Worm (Caenorhabditis elegans): ENCODE results near the gene nspd-6.

nspd-6 gene

ce11 chrIV:5206716-5207115 lies 41.2 kb upstream of the nspd-6 start:
- no peak for TF ChIP-seq unc-62 (GFP tag; optimal IDR thresholded peaks at IDR 0.05)
- TF ChIP-seq ama-1 (optimal IDR thresholded peaks at IDR 0.05): no peak
- TF ChIP-seq swsn-7 (tag; optimal IDR thresholded peaks at IDR 0.05): no peak
- TF ChIP-seq nhr-76 (tag; optimal IDR thresholded peaks at IDR 0.05): no peak
- TF ChIP-seq dpl-1 (GFP tag; optimal IDR thresholded peaks at IDR 0.05): no peak
- TF ChIP-seq nhr-12 (tag; optimal IDR thresholded peaks at IDR 0.05): no peak

DNA sequence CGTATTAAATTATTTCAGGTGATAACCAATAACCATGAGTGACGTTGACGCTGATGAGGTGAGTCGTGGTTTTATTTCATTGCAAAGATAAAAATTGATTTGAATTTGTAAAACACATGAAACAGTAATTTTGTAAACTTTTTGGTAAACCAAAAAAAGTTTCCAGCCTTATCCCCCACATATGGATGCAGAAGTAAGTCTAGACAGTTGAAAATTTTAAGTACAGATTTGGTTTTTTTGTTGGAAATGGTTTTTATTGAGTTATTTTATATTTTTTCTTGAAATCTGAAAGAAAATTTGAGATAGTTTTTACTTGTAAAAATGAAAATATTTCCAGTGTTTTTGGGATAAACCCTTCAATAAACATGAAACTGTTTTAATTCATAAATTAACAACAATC lies 39.0 kb upstream of the nspd-6 start, which contains the start of gene tni-4:
Gene tni-4 (plus strand): TSS at position 19 of the 400 bp plus-strand sequence.
- no peak for TF ChIP-seq ceh-88 (GFP tag; IDR thresholded peaks at IDR 0.05)
- TF ChIP-seq irx-1 (tag; optimal IDR thresholded peaks at IDR 0.05): no peak
- TF ChIP-seq pax-3 (tag; optimal IDR thresholded peaks at IDR 0.05): no peak
- no peak for TF ChIP-seq nhr-47 (tag; optimal IDR thresholded peaks at IDR 0.05)
- no peak for TF ChIP-seq unc-62 (GFP tag; optimal IDR thresholded peaks at IDR 0.05)
- no peak for TF ChIP-seq fkh-4 (tag; optimal IDR thresholded peaks at IDR 0.05; ENCODE audit: borderline replicate concordance)
- no peak for TF ChIP-seq efl-3 (GFP tag; optimal IDR thresholded peaks at IDR 0.05)
- no peak for TF ChIP-seq unc-86 (tag; optimal IDR thresholded peaks at IDR 0.05)
- no peak for TF ChIP-seq hlh-4 (tag; optimal IDR thresholded peaks at IDR 0.05)
- no peak for TF ChIP-seq ztf-4 (tag; optimal IDR thresholded peaks at IDR 0.05)
- no peak for TF ChIP-seq lin-15B (tag; optimal IDR thresholded peaks at IDR 0.05)
- no peak for TF ChIP-seq zip-4 (GFP tag; optimal IDR thresholded peaks at IDR 0.05)
- TF ChIP-seq lin-35 (GFP tag; optimal IDR thresholded peaks at IDR 0.05): no peak
- no peak for TF ChIP-seq egl-13 (tag; optimal IDR thresholded peaks at IDR 0.05)
- no peak for TF ChIP-seq C34B4.2 (tag; optimal IDR thresholded peaks at IDR 0.05)
- no peak for TF ChIP-seq ceh-90 (tag; optimal IDR thresholded peaks at IDR 0.05)
- TF ChIP-seq dsc-1 (tag; optimal IDR thresholded peaks at IDR 0.05): no peak
- TF ChIP-seq C04F5.9 (tag; optimal IDR thresholded peaks at IDR 0.05): no peak
- no peak for TF ChIP-seq skn-1 (tag; optimal IDR thresholded peaks at IDR 0.05)

DNA sequence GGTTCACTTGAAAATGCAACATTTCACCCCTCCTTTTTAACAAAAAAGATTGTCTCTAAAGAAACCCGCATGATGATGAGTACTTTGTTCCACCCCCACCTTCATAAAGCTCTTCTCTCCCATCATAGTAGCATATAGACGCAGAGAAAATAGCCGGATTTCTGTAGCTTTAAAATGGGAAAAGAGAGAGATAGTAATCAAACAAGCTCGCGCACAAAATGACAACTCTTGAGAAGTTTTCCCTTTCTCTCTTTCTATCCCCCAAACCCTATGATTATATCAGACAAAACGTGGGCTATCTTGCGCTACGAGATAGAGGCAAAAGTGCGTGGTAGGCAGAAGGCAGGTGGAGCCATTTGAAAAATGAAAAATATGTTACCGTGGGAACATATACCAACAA lies 37.0 kb upstream of the nspd-6 start:
- no peak for TF ChIP-seq nhr-47 (tag; optimal IDR thresholded peaks at IDR 0.05)
- TF ChIP-seq nhr-77 (tag; optimal IDR thresholded peaks at IDR 0.05): peak; percentile 44
- TF ChIP-seq unc-62 (GFP tag; optimal IDR thresholded peaks at IDR 0.05): no peak
- no peak for TF ChIP-seq lin-13 (GFP tag; optimal IDR thresholded peaks at IDR 0.05)

ce11 chrIV:5200813-5201212 lies 35.3 kb upstream of the nspd-6 start:
- no peak for TF ChIP-seq lin-39 (tag; optimal IDR thresholded peaks at IDR 0.05)
- no peak for TF ChIP-seq pag-3 (tag; optimal IDR thresholded peaks at IDR 0.05; ENCODE audit: borderline replicate concordance, insufficient read depth)
- peak; percentile 69 for TF ChIP-seq nhr-71 (tag; optimal IDR thresholded peaks at IDR 0.05)
- TF ChIP-seq nhr-20 (tag; optimal IDR thresholded peaks at IDR 0.05): no peak
- no peak for TF ChIP-seq elt-2 (tag; optimal IDR thresholded peaks at IDR 0.05)
- peak; percentile 81 for TF ChIP-seq fkh-8 (tag; optimal IDR thresholded peaks at IDR 0.05)
- TF ChIP-seq efl-3 (GFP tag; optimal IDR thresholded peaks at IDR 0.05): no peak
- no peak for TF ChIP-seq grh-1 (GFP tag; IDR thresholded peaks at IDR 0.05)
- no peak for TF ChIP-seq zag-1 (tag; optimal IDR thresholded peaks at IDR 0.05)
- no peak for TF ChIP-seq lir-3 (tag; optimal IDR thresholded peaks at IDR 0.05; ENCODE audit: poor library complexity)
- TF ChIP-seq dsc-1 (tag; optimal IDR thresholded peaks at IDR 0.05): peak; percentile 20
- TF ChIP-seq hlh-4 (tag; optimal IDR thresholded peaks at IDR 0.05): peak; percentile 36
- no peak for TF ChIP-seq sptf-1 (tag; optimal IDR thresholded peaks at IDR 0.05)
- TF ChIP-seq sup-37 (GFP tag; optimal IDR thresholded peaks at IDR 0.05): no peak
- no peak for TF ChIP-seq swsn-7 (tag; optimal IDR thresholded peaks at IDR 0.05)
- TF ChIP-seq unc-30 (tag; optimal IDR thresholded peaks at IDR 0.05): no peak
- TF ChIP-seq unc-130 (tag; optimal IDR thresholded peaks at IDR 0.05): no peak
- peak; percentile 60 for TF ChIP-seq nhr-47 (tag; optimal IDR thresholded peaks at IDR 0.05)
- TF ChIP-seq zip-4 (GFP tag; optimal IDR thresholded peaks at IDR 0.05): no peak
- TF ChIP-seq mef-2 (tag; optimal IDR thresholded peaks at IDR 0.05): no peak
- peak in 1 of 2 experiments; percentile 38 for TF ChIP-seq lsy-2 (tag; optimal IDR thresholded peaks at IDR 0.05)
- TF ChIP-seq dpl-1 (GFP tag; optimal IDR thresholded peaks at IDR 0.05): no peak
- no peak for TF ChIP-seq vab-15 (tag; optimal IDR thresholded peaks at IDR 0.05)
- TF ChIP-seq nhr-19 (GFP tag; conservative IDR thresholded peaks at IDR 0.05): no peak
- TF ChIP-seq elt-3 (tag; optimal IDR thresholded peaks at IDR 0.05): no peak
- TF ChIP-seq ama-1 (optimal IDR thresholded peaks at IDR 0.05): no peak
- no peak for TF ChIP-seq Y116A8C.19 (tag; optimal IDR thresholded peaks at IDR 0.05; ENCODE audit: borderline replicate concordance)
- no peak for TF ChIP-seq nhr-28 (tag; optimal IDR thresholded peaks at IDR 0.05)
- no peak for TF ChIP-seq fos-1 (tag; optimal IDR thresholded peaks at IDR 0.05)
- no peak for TF ChIP-seq lin-13 (GFP tag; optimal IDR thresholded peaks at IDR 0.05)
